3 worm cellular contexts compared by ENCODE assay signal in genomic region chrV:15674899-15675298, ce11.
TF ChIP-seq lines count a peak whose summit lies in the region.

No protein-coding gene starts in this region.

TF ChIP-seq in whole organism, L4 larva, 104 proteins besides CTCF, POLR2A, EP300 and RAD21:
- TF ChIP-seq set-16 (GFP tag; IDR thresholded peaks at IDR 0.05; lab: Robert Waterston, UW) (peak; percentile 55), unc-39 (tag; optimal IDR thresholded peaks at IDR 0.05; lab: Kevin White, UChicago) (no peak), dmd-8 (GFP tag; IDR thresholded peaks at IDR 0.05; lab: Robert Waterston, UW) (0 out of 2 replicates have a peak, but pooled peaks have one; percentile 31)

TF ChIP-seq in whole organism, midembryonic, 9 proteins besides CTCF, POLR2A, EP300 and RAD21:
- TF ChIP-seq T22C8.4 (GFP tag; IDR thresholded peaks at IDR 0.05; lab: Robert Waterston, UW) (no peak), med-1 (GFP tag; optimal IDR thresholded peaks at IDR 0.05; lab: Kevin White, UChicago; ENCODE audit: insufficient read depth) (no peak), cog-1 (tag; optimal IDR thresholded peaks at IDR 0.05; lab: Kevin White, UChicago) (no peak), flt-1 (GFP tag; IDR thresholded peaks at IDR 0.05; lab: Robert Waterston, UW) (no peak), klf-2 (GFP tag; conservative IDR thresholded peaks at IDR 0.05; lab: Robert Waterston, UW) (no peak), ref-1 (GFP tag; conservative IDR thresholded peaks at IDR 0.05; lab: Robert Waterston, UW) (no peak), tab-1 (GFP tag; IDR thresholded peaks at IDR 0.05; lab: Robert Waterston, UW) (0 out of 2 replicates have a peak, but pooled peaks have one; percentile 22)

TF ChIP-seq in whole organism, young adult, 124 proteins besides CTCF, POLR2A, EP300 and RAD21:
- TF ChIP-seq mxl-1 (tag; optimal IDR thresholded peaks at IDR 0.05; lab: Kevin White, UChicago) = no peak
- TF ChIP-seq F37B4.10 (GFP tag; IDR thresholded peaks at IDR 0.05; lab: Robert Waterston, UW) = no peak
- no peak for TF ChIP-seq ceh-27 (GFP tag; optimal IDR thresholded peaks at IDR 0.05; lab: Kevin White, UChicago)
- TF ChIP-seq attf-3 (GFP tag; conservative IDR thresholded peaks at IDR 0.05; lab: Robert Waterston, UW) = no peak
- TF ChIP-seq ceh-40 (GFP tag; IDR thresholded peaks at IDR 0.05; lab: Robert Waterston, UW) = no peak
- no peak for TF ChIP-seq ztf-3 (GFP tag; optimal IDR thresholded peaks at IDR 0.05; lab: Kevin White, UChicago)
- TF ChIP-seq nhr-27 (tag; optimal IDR thresholded peaks at IDR 0.05; lab: Kevin White, UChicago) = no peak
- peak; percentile 72 for TF ChIP-seq zfh-2 (GFP tag; conservative IDR thresholded peaks at IDR 0.05; lab: Robert Waterston, UW)
- TF ChIP-seq bed-1 (GFP tag; IDR thresholded peaks at IDR 0.05; lab: Robert Waterston, UW) = 0 out of 2 replicates have a peak, but pooled peaks have one; percentile 71
- TF ChIP-seq nfya-1 (tag; optimal IDR thresholded peaks at IDR 0.05; lab: Kevin White, UChicago; ENCODE audit: borderline replicate concordance, insufficient read depth) = no peak
- no peak for TF ChIP-seq mes-4 (tag; optimal IDR thresholded peaks at IDR 0.05; lab: Kevin White, UChicago)
- no peak for TF ChIP-seq hrde-1 (tag; optimal IDR thresholded peaks at IDR 0.05; lab: Kevin White, UChicago; ENCODE audit: borderline replicate concordance)
- TF ChIP-seq ama-1 (optimal IDR thresholded peaks at IDR 0.05; lab: Kevin White, UChicago) = no peak
- TF ChIP-seq ama-1 (GFP tag; optimal IDR thresholded peaks at IDR 0.05; lab: Kevin White, UChicago) = no peak
